Worm (Caenorhabditis elegans) whole organism, late embryonic: ENCODE data around the gene cal-8.

Experiments
- ama-1 ChIP-seq: fragments of 150-350 bp; optimal IDR thresholded peaks from 2 replicates; lab custom pipeline; 2014
- tbx-7 ChIP-seq: sonication (generic microtip); optimal IDR thresholded peaks from 2 replicates; lab custom pipeline; 2016; ENCODE audit warnings: missing genotype, missing genetic modification characterization, missing compliant biosample characterization
- unc-86 ChIP-seq: sonication (generic microtip); optimal IDR thresholded peaks from 2 replicates; lab custom pipeline; 2016; ENCODE audit warnings: missing genetic modification characterization, missing compliant biosample characterization

DNA sequence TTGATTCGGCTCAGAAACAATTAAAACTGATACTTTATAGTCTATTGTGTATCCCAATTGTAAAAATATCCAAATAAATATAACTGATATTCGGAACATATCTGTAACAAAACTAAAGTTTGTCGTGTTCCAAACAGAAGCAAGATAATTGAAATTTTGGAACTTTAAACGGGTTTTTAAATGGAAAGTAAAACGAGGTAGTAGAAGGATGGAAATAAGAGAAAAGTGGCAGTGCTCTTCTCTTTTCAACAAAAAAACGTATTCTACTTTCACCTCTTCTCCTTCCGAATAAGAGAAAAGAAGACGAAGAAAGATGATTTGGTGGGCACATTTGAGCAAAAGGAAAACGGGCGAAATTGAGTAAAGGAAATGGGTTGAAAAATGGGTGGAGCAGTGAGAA lies 35.3 kb downstream of the cal-8 start, which contains the start of gene nmr-1:
- TF ChIP-seq tbx-7 (tag; lab: Kevin White, UChicago) (no peak), unc-86 (tag; lab: Kevin White, UChicago) (no peak), ama-1 (no peak)
